Fruit fly (Drosophila melanogaster) whole organism, embryonic: ENCODE measurements around the gene Scgbeta.

Experiments used
- BtbVII ChIP-seq: fragments of 200-800 bp; sonication (Bioruptor generic); optimal IDR thresholded peaks from 3 replicates; lab custom pipeline; 2017; ENCODE audit warnings: missing biosample characterization, mild to moderate bottlenecking, missing genetic modification characterization
- CG11085 ChIP-seq: fragments of 200-800 bp; sonication (Bioruptor generic); IDR thresholded peaks from 2 replicates; pipeline ENCODE4 v1.3.6; 2022; ENCODE audit warnings: missing biosample characterization, missing genetic modification characterization
- CG11456 ChIP-seq: fragments of 200-800 bp; sonication (Bioruptor generic); IDR thresholded peaks from 3 replicates; pipeline ENCODE4 v1.3.6; 2022; ENCODE audit warnings: missing biosample characterization, missing genetic modification characterization
- CG11504 ChIP-seq: fragments of 200-800 bp; sonication (Bioruptor generic); optimal IDR thresholded peaks from 3 replicates; lab custom pipeline; 2019; ENCODE audit warnings: missing biosample characterization, mild to moderate bottlenecking, missing genetic modification characterization, moderate library complexity
- CG11696 ChIP-seq: fragments of 200-800 bp; sonication (Bioruptor generic); IDR thresholded peaks from 2 replicates; pipeline ENCODE4 v1.3.6; 2022; ENCODE audit warnings: missing biosample characterization, missing genetic modification characterization
- CG11723 ChIP-seq: fragments of 200-800 bp; sonication (Bioruptor generic); optimal IDR thresholded peaks from 2 replicates; lab custom pipeline; 2017; ENCODE audit warnings: missing biosample characterization, mild to moderate bottlenecking, missing genetic modification characterization
- CG12769 ChIP-seq: fragments of 200-800 bp; sonication (Bioruptor generic); optimal IDR thresholded peaks from 2 replicates; lab custom pipeline; 2019; ENCODE audit warnings: missing biosample characterization, mild to moderate bottlenecking, missing genetic modification characterization, moderate library complexity
- CG13894 ChIP-seq: fragments of 200-800 bp; sonication (Bioruptor generic); optimal IDR thresholded peaks from 3 replicates; lab custom pipeline; 2018; ENCODE audit warnings: missing biosample characterization, mild to moderate bottlenecking, missing genetic modification characterization, moderate library complexity
- CG14860 ChIP-seq: fragments of 200-800 bp; sonication (Bioruptor generic); IDR thresholded peaks from 3 replicates; pipeline ENCODE4 v1.3.6; 2022; ENCODE audit warnings: missing biosample characterization, missing genetic modification characterization; ENCODE audit not compliant: partially characterized antibody
- CG1603 ChIP-seq: fragments of 200-800 bp; sonication (Bioruptor generic); optimal IDR thresholded peaks from 2 replicates; lab custom pipeline; 2019; ENCODE audit warnings: missing biosample characterization, mild to moderate bottlenecking, missing genetic modification characterization, moderate library complexity
- CG1647 ChIP-seq: fragments of 200-800 bp; sonication (Bioruptor generic); optimal IDR thresholded peaks from 3 replicates; lab custom pipeline; 2016; ENCODE audit warnings: missing biosample characterization, missing genetic modification characterization
- CG17359 ChIP-seq: fragments of 200-800 bp; sonication (Bioruptor generic); optimal IDR thresholded peaks from 3 replicates; lab custom pipeline; 2018; ENCODE audit warnings: missing biosample characterization, mild to moderate bottlenecking, missing genetic modification characterization, moderate library complexity
- CG17612 ChIP-seq: fragments of 200-800 bp; sonication (Bioruptor generic); IDR thresholded peaks from 2 replicates; pipeline ENCODE4 v1.3.6; 2022; ENCODE audit warnings: missing biosample characterization, missing genetic modification characterization
- CG17802 ChIP-seq: fragments of 200-800 bp; sonication (Bioruptor generic); optimal IDR thresholded peaks from 2 replicates; lab custom pipeline; 2018; ENCODE audit warnings: missing biosample characterization, mild to moderate bottlenecking, missing genetic modification characterization, moderate library complexity
- CG1792 ChIP-seq: fragments of 200-800 bp; sonication (Bioruptor generic); optimal IDR thresholded peaks from 2 replicates; lab custom pipeline; 2016; ENCODE audit warnings: missing biosample characterization, missing genetic modification characterization
- CG18476 ChIP-seq: fragments of 200-800 bp; sonication (Bioruptor generic); optimal IDR thresholded peaks from 2 replicates; lab custom pipeline; 2016; ENCODE audit warnings: missing biosample characterization, mild to moderate bottlenecking, missing genetic modification characterization
- CG4404 ChIP-seq: fragments of 200-800 bp; sonication (Bioruptor generic); IDR thresholded peaks from 2 replicates; pipeline ENCODE4 v1.3.6; 2022; ENCODE audit warnings: missing biosample characterization, missing genetic modification characterization
- CG5245 ChIP-seq: fragments of 200-800 bp; sonication (Bioruptor generic); optimal IDR thresholded peaks from 3 replicates; lab custom pipeline; 2016; ENCODE audit warnings: missing biosample characterization, missing genetic modification characterization
- CG6765 ChIP-seq: fragments of 200-800 bp; sonication (Bioruptor generic); optimal IDR thresholded peaks from 3 replicates; lab custom pipeline; 2017; ENCODE audit warnings: missing biosample characterization, mild to moderate bottlenecking, missing genetic modification characterization
- CG7987 ChIP-seq: fragments of 200-800 bp; sonication (Bioruptor generic); optimal IDR thresholded peaks from 2 replicates; lab custom pipeline; 2018; ENCODE audit warnings: missing biosample characterization, mild to moderate bottlenecking, missing genetic modification characterization, moderate library complexity
- CG8478 ChIP-seq: fragments of >200 bp; optimal IDR thresholded peaks from 2 replicates; lab custom pipeline; 2018
- CG8765 ChIP-seq: fragments of 200-800 bp; sonication (Bioruptor generic); IDR thresholded peaks from 2 replicates; pipeline ENCODE4 v1.3.6; 2022; ENCODE audit warnings: missing biosample characterization, missing genetic modification characterization
- CG8944 ChIP-seq: fragments of 200-800 bp; sonication (Bioruptor generic); optimal IDR thresholded peaks from 3 replicates; lab custom pipeline; 2016; ENCODE audit warnings: missing biosample characterization, missing genetic modification characterization
- CG9215 ChIP-seq: fragments of 200-800 bp; sonication (Bioruptor generic); IDR thresholded peaks from 2 replicates; pipeline ENCODE4 v1.3.6; 2022; ENCODE audit warnings: missing biosample characterization, missing genetic modification characterization
- D19B ChIP-seq: fragments of 200-800 bp; sonication (Bioruptor generic); optimal IDR thresholded peaks from 2 replicates; lab custom pipeline; 2017; ENCODE audit warnings: missing biosample characterization, mild to moderate bottlenecking, missing genetic modification characterization
- Doc2 ChIP-seq: fragments of 200-800 bp; sonication (Bioruptor generic); IDR thresholded peaks from 2 replicates; pipeline ENCODE4 v1.3.6; 2022; ENCODE audit warnings: missing biosample characterization, missing genetic modification characterization
- E2f2 ChIP-seq: fragments of 200-800 bp; sonication (Bioruptor generic); IDR thresholded peaks from 2 replicates; pipeline ENCODE4 v1.3.6; 2022; ENCODE audit warnings: missing biosample characterization, missing genetic modification characterization
- Hr78 ChIP-seq, 2 experiments: fragments of 200-800 bp in 1 of 2; fragments of >200 bp in 1 of 2; sonication (Bioruptor generic) in 1 of 2; optimal IDR thresholded peaks; 2 replicates each; lab custom pipeline; 2017 to 2019; ENCODE audit warnings: missing biosample characterization in 2 of 2, missing genetic modification characterization in 2 of 2, mild to moderate bottlenecking in 1 of 2, moderate library complexity in 1 of 2
- MESR4 ChIP-seq: fragments of 200-800 bp; sonication (Bioruptor generic); optimal IDR thresholded peaks from 2 replicates; lab custom pipeline; 2018; ENCODE audit warnings: missing biosample characterization, mild to moderate bottlenecking, missing genetic modification characterization, moderate library complexity
- Mes4 ChIP-seq: fragments of 200-800 bp; sonication (Bioruptor generic); optimal IDR thresholded peaks from 2 replicates; lab custom pipeline; 2016; ENCODE audit warnings: missing biosample characterization, missing genetic modification characterization
- Sox102F ChIP-seq: fragments of 200-800 bp; sonication (Bioruptor generic); optimal IDR thresholded peaks from 2 replicates; lab custom pipeline; 2018; ENCODE audit warnings: missing biosample characterization, mild to moderate bottlenecking, missing genetic modification characterization, moderate library complexity
- al ChIP-seq: fragments of 200-800 bp; sonication (Bioruptor generic); IDR thresholded peaks from 2 replicates; pipeline ENCODE4 v1.3.6; 2022; ENCODE audit warnings: missing biosample characterization, missing genetic modification characterization
- dan ChIP-seq: fragments of 200-800 bp; sonication (Bioruptor generic); IDR thresholded peaks from 2 replicates; pipeline ENCODE4 v1.3.6; 2022; ENCODE audit warnings: missing biosample characterization, missing genetic modification characterization
- ems ChIP-seq: fragments of 200-800 bp; sonication (Bioruptor generic); optimal IDR thresholded peaks from 3 replicates; lab custom pipeline; 2016; ENCODE audit warnings: missing biosample characterization, missing genetic modification characterization
- fd64A ChIP-seq: fragments of 200-800 bp; sonication (Bioruptor generic); optimal IDR thresholded peaks from 3 replicates; lab custom pipeline; 2018; ENCODE audit warnings: missing biosample characterization, mild to moderate bottlenecking, missing genetic modification characterization
- gcm2 ChIP-seq: fragments of 200-800 bp; sonication (Bioruptor generic); optimal IDR thresholded peaks from 2 replicates; lab custom pipeline; 2016; ENCODE audit warnings: missing biosample characterization, missing genetic modification characterization
- ham ChIP-seq: fragments of 200-800 bp; sonication (Bioruptor generic); IDR thresholded peaks from 2 replicates; pipeline ENCODE4 v1.3.6; 2022; ENCODE audit warnings: missing biosample characterization, missing genetic modification characterization
- kah ChIP-seq: fragments of 200-800 bp; sonication (Bioruptor generic); optimal IDR thresholded peaks from 2 replicates; lab custom pipeline; 2018; ENCODE audit warnings: missing biosample characterization, mild to moderate bottlenecking, missing genetic modification characterization
- lola ChIP-seq, 3 experiments: fragments of >200 bp in 2 of 3; fragments of 200-800 bp in 1 of 3; sonication (Bioruptor generic) in 1 of 3; optimal IDR thresholded peaks; 2 replicates each; lab custom pipeline; 2017 to 2019; ENCODE audit warnings: missing biosample characterization in 3 of 3, missing genetic modification characterization in 3 of 3, mild to moderate bottlenecking in 1 of 3, moderate library complexity in 1 of 3
- lov ChIP-seq, 2 experiments: fragments of 200-800 bp in 1 of 2; fragments of >200 bp in 1 of 2; sonication (Bioruptor generic) in 1 of 2; IDR thresholded peaks in 1 of 2; optimal IDR thresholded peaks in 1 of 2; 2 replicates in 1 of 2; 3 replicates in 1 of 2; pipeline versions ENCODE4 v1.3.6 to Lab custom; 2017 to 2022; ENCODE audit warnings: missing biosample characterization in 1 of 2, missing genetic modification characterization in 1 of 2
- nmo ChIP-seq: fragments of 200-800 bp; sonication (Bioruptor generic); optimal IDR thresholded peaks from 2 replicates; lab custom pipeline; 2018; ENCODE audit warnings: missing biosample characterization, mild to moderate bottlenecking, missing genetic modification characterization, moderate library complexity
- nom ChIP-seq: fragments of 200-800 bp; sonication (Bioruptor generic); optimal IDR thresholded peaks from 2 replicates; lab custom pipeline; 2017; ENCODE audit warnings: missing biosample characterization, missing genetic modification characterization, mild to moderate bottlenecking, moderate library complexity, missing genetic modification reagents
- odd ChIP-seq: fragments of 200-800 bp; sonication (Bioruptor generic); optimal IDR thresholded peaks from 2 replicates; lab custom pipeline; 2017; ENCODE audit warnings: missing biosample characterization, mild to moderate bottlenecking, missing genetic modification characterization
- onecut ChIP-seq: fragments of 200-800 bp; sonication (Bioruptor generic); IDR thresholded peaks from 2 replicates; pipeline ENCODE4 v1.3.6; 2022; ENCODE audit warnings: missing biosample characterization, missing genetic modification characterization
- pita ChIP-seq: fragments of 200-800 bp; sonication (Bioruptor generic); optimal IDR thresholded peaks from 2 replicates; lab custom pipeline; 2017; ENCODE audit warnings: missing biosample characterization, mild to moderate bottlenecking, missing genetic modification characterization
- sima ChIP-seq: fragments of 200-800 bp; sonication (Bioruptor generic); optimal IDR thresholded peaks from 2 replicates; lab custom pipeline; 2016; ENCODE audit warnings: missing biosample characterization, missing genetic modification characterization
- stc ChIP-seq: fragments of 200-800 bp; sonication (Bioruptor generic); IDR thresholded peaks from 2 replicates; pipeline ENCODE4 v1.3.6; 2022; ENCODE audit warnings: missing biosample characterization, missing genetic modification characterization
- tgo ChIP-seq: fragments of 200-800 bp; sonication (Bioruptor generic); IDR thresholded peaks from 3 replicates; pipeline ENCODE4 v1.3.6; 2022; ENCODE audit warnings: missing biosample characterization, missing genetic modification characterization
- zen ChIP-seq: fragments of 200-800 bp; sonication (Bioruptor generic); optimal IDR thresholded peaks from 3 replicates; lab custom pipeline; 2018; ENCODE audit warnings: missing biosample characterization, mild to moderate bottlenecking, missing genetic modification characterization, moderate library complexity

Gene Scgbeta

dm6 chr3R:12425510-12426309 is 3.5 kb upstream of the Scgbeta start, which contains the start of gene Pp1-87B (continued):
- TF ChIP-seq odd (GFP tag; lab: Kevin White, UChicago), result no peak
- no peak for TF ChIP-seq Mes4 (GFP tag; lab: Kevin White, UChicago)
- TF ChIP-seq E2f2 (GFP tag; lab: Robert Waterston, UW), result no peak
- TF ChIP-seq CG12769 (tag; lab: Kevin White, UChicago), result no peak
- no peak for TF ChIP-seq Hr78 (GFP tag; optimal IDR thresholded peaks at IDR 0.05; lab: Kevin White, UChicago)
- peak; percentile 98 for TF ChIP-seq MESR4 (GFP tag; lab: Kevin White, UChicago)
- TF ChIP-seq sima (GFP tag; lab: Kevin White, UChicago), result no peak
- TF ChIP-seq CG17802 (tag; lab: Kevin White, UChicago), result no peak
- TF ChIP-seq Doc2 (GFP tag; lab: Robert Waterston, UW), result no peak
- no peak for TF ChIP-seq CG14860 (GFP tag; lab: Robert Waterston, UW)
- TF ChIP-seq CG11504, result no peak
- TF ChIP-seq D19B (GFP tag; lab: Kevin White, UChicago), result no peak
- TF ChIP-seq dan (GFP tag; lab: Robert Waterston, UW), result no peak
- TF ChIP-seq fd64A (GFP tag; lab: Kevin White, UChicago), result no peak
- no peak for TF ChIP-seq CG4404 (GFP tag; lab: Robert Waterston, UW)
- TF ChIP-seq ems (GFP tag; lab: Kevin White, UChicago), result no peak
- TF ChIP-seq CG1603 (tag; lab: Kevin White, UChicago), result peak; percentile 19
- no peak for TF ChIP-seq CG8944 (GFP tag; lab: Kevin White, UChicago)
- TF ChIP-seq CG17612 (GFP tag; lab: Robert Waterston, UW), result no peak
- peak; percentile 38 for TF ChIP-seq zen (tag; lab: Kevin White, UChicago)
- no peak for TF ChIP-seq CG8765 (GFP tag; lab: Robert Waterston, UW)
- TF ChIP-seq ham, result no peak
- TF ChIP-seq CG1792 (GFP tag; lab: Kevin White, UChicago), result no peak
- TF ChIP-seq kah (GFP tag; lab: Kevin White, UChicago), result no peak
- no peak for TF ChIP-seq pita (GFP tag; lab: Kevin White, UChicago)
- TF ChIP-seq al (GFP tag; lab: Robert Waterston, UW), result no peak
- TF ChIP-seq CG13894, result no peak
- TF ChIP-seq Sox102F (GFP tag; lab: Kevin White, UChicago), result no peak
- TF ChIP-seq CG18476 (GFP tag; lab: Kevin White, UChicago), result no peak
- TF ChIP-seq CG6765 (GFP tag; lab: Kevin White, UChicago), result no peak
- peak; percentile 72 for TF ChIP-seq nmo (GFP tag; lab: Kevin White, UChicago)
- no peak for TF ChIP-seq tgo (GFP tag; lab: Robert Waterston, UW)
- no peak for TF ChIP-seq stc
- TF ChIP-seq onecut (GFP tag; lab: Robert Waterston, UW), result no peak
- no peak for TF ChIP-seq CG1647 (GFP tag; lab: Kevin White, UChicago)
- TF ChIP-seq CG5245 (GFP tag; lab: Kevin White, UChicago), result no peak
- TF ChIP-seq CG17359 (tag; lab: Kevin White, UChicago), result no peak
- TF ChIP-seq CG11696 (GFP tag; lab: Robert Waterston, UW), result no peak
- TF ChIP-seq BtbVII (GFP tag; lab: Kevin White, UChicago), result no peak
- TF ChIP-seq nom (GFP tag; lab: Kevin White, UChicago), result no peak
- 0 out of 2 replicates have a peak, but pooled peaks have one; percentile 13 for TF ChIP-seq CG9215
- TF ChIP-seq gcm2 (GFP tag; lab: Kevin White, UChicago), result no peak
- no peak for TF ChIP-seq CG7987 (GFP tag; lab: Kevin White, UChicago)
- TF ChIP-seq lov (optimal IDR thresholded peaks at IDR 0.05; lab: Kevin White, UChicago), result no peak
- TF ChIP-seq lov (GFP tag; IDR thresholded peaks at IDR 0.05; lab: Robert Waterston, UW), result no peak
- no peak for TF ChIP-seq CG11723 (GFP tag; lab: Kevin White, UChicago)
- TF ChIP-seq CG8478 (lab: Kevin White, UChicago), result peak; percentile 97
- peak in 1 of 3 experiments; percentile 28 for TF ChIP-seq lola (GFP tag; optimal IDR thresholded peaks at IDR 0.05; lab: Kevin White, UChicago)
- TF ChIP-seq CG11085 (GFP tag; lab: Robert Waterston, UW), result no peak
- no peak for TF ChIP-seq CG11456 (GFP tag; lab: Robert Waterston, UW)
